Worm (Caenorhabditis elegans) whole organism, early embryonic: ENCODE measurements around the gene gcy-34.

Experiments
- B0310.2 ChIP-seq: sonication (generic microtip); optimal IDR thresholded peaks from 2 replicates; lab custom pipeline; 2016; ENCODE audit warnings: mild to moderate bottlenecking, missing genetic modification characterization, missing compliant biosample characterization
- F13C5.2 ChIP-seq: sonication (generic microtip); optimal IDR thresholded peaks from 2 replicates; lab custom pipeline; 2017; ENCODE audit warnings: mild to moderate bottlenecking, missing genetic modification characterization, inconsistent platforms, missing compliant biosample characterization
- aly-1 ChIP-seq: sonication (generic microtip); optimal IDR thresholded peaks from 2 replicates; lab custom pipeline; 2016; ENCODE audit warnings: missing genetic modification characterization, missing compliant biosample characterization
- ama-1 ChIP-seq: fragments of 150-350 bp; optimal IDR thresholded peaks from 2 replicates; lab custom pipeline; 2014
- ceh-13 ChIP-seq: fragments of 200-800 bp; sonication (Bioruptor generic); optimal IDR thresholded peaks from 2 replicates; lab custom pipeline; 2018; ENCODE audit warnings: mild to moderate bottlenecking, missing genetic modification characterization, missing compliant biosample characterization
- ceh-36 ChIP-seq: sonication (generic microtip); optimal IDR thresholded peaks from 2 replicates; lab custom pipeline; 2016; ENCODE audit warnings: missing genetic modification characterization, inconsistent platforms, missing compliant biosample characterization
- ets-7 ChIP-seq: sonication (generic microtip); optimal IDR thresholded peaks from 2 replicates; lab custom pipeline; 2016; ENCODE audit warnings: missing genotype, missing genetic modification characterization, missing compliant biosample characterization
- flt-1 ChIP-seq: fragments of 200-800 bp; sonication (Bioruptor generic); IDR thresholded peaks from 2 replicates; pipeline ENCODE4 v1.3.6; 2022; ENCODE audit warnings: missing genetic modification characterization, missing compliant biosample characterization
- hmbx-1 ChIP-seq: sonication (generic microtip); optimal IDR thresholded peaks from 2 replicates; lab custom pipeline; 2016; ENCODE audit warnings: mild to moderate bottlenecking, missing genetic modification characterization, missing compliant biosample characterization
- hmg-4 ChIP-seq: fragments of 200-800 bp; sonication (Bioruptor generic); optimal IDR thresholded peaks from 2 replicates; lab custom pipeline; 2018; ENCODE audit warnings: mild to moderate bottlenecking, missing genetic modification characterization, missing compliant biosample characterization
- hnd-1 ChIP-seq: sonication (generic microtip); optimal IDR thresholded peaks from 2 replicates; lab custom pipeline; 2016; ENCODE audit warnings: missing genetic modification characterization, missing compliant biosample characterization
- pes-1 ChIP-seq: fragments of 200-800 bp; sonication (Bioruptor generic); IDR thresholded peaks from 2 replicates; pipeline ENCODE4 v1.3.6; 2022; ENCODE audit warnings: missing genetic modification reagents, missing genetic modification characterization, missing compliant biosample characterization
- scrt-1 ChIP-seq: fragments of 200-800 bp; sonication (Bioruptor generic); IDR thresholded peaks from 2 replicates; pipeline ENCODE4 v1.3.6; 2022; ENCODE audit warnings: missing genetic modification characterization, missing compliant biosample characterization
- sea-1 ChIP-seq: fragments of 200-800 bp; sonication (Bioruptor generic); conservative IDR thresholded peaks from 2 replicates; pipeline ENCODE4 v1.3.6; 2022; ENCODE audit warnings: missing genetic modification characterization, missing compliant biosample characterization
- tbx-11 ChIP-seq: fragments of 200-800 bp; sonication (Bioruptor generic); IDR thresholded peaks from 2 replicates; pipeline ENCODE4 v1.3.6; 2022; ENCODE audit warnings: missing genetic modification characterization, missing compliant biosample characterization
- tbx-37 ChIP-seq: fragments of 200-800 bp; sonication (Bioruptor generic); conservative IDR thresholded peaks from 2 replicates; pipeline ENCODE4 v1.3.6; 2022; ENCODE audit warnings: missing genetic modification reagents, missing genetic modification characterization, missing compliant biosample characterization
- tra-4 ChIP-seq: sonication (generic microtip); optimal IDR thresholded peaks from 2 replicates; lab custom pipeline; 2017; ENCODE audit warnings: missing genetic modification characterization, missing compliant biosample characterization

The gcy-34 gene

DNA sequence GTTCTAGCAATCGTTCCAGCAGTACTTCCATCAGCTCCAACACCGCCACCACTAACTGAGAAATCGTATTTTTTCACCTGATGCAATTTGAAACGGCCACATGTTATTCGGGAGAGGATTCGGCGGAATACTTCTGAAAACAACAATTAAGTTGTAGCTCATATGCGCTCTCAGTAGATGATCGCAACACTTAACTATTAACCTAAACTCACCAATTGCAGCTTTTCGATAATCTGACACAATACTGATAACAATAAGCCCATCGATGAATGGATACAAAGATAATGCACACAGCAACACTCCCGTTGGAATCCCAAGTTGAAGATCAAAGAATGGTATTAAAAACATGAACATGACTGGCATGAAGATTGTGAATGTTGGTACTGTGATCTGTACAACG, 47.7 kb downstream of the gcy-34 start:
- no peak for TF ChIP-seq ets-7 (tag; lab: Kevin White, UChicago)
- no peak for TF ChIP-seq ceh-36
- no peak for TF ChIP-seq hmbx-1
- no peak for TF ChIP-seq B0310.2 (tag; lab: Kevin White, UChicago)
- TF ChIP-seq pes-1 (GFP tag; lab: Robert Waterston, UW): no peak

DNA sequence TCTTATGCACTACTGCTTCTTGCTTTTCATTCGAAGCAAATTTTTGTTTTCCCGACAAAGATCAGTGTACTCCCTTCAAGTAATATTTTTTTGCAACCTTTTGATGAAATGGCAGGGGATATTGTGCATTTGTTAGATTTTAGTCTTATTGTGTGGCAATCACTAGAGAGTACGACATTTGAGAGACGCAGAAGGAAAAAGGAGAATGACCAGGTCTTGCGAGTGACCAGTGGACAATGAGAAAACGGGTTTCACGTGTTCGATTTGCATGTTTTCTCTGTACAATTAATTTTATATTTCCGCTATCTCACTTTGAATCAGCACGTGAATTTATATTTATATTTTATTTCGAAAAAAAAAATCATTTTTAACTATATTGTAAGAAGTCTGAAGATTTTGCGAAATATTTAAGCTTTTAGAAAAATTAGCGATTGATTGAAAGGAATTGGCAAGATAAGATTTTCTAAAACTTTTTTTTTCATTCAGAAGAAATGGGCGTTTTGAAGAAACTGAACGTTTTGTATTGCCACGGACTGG, 49.7 kb downstream of the gcy-34 start, which contains the start of gene C50B6.9:
C50B6.9 (plus strand) TSS at position 487 of the 537 bp plus-strand sequence.
- TF ChIP-seq scrt-1 (GFP tag; lab: Robert Waterston, UW) (no peak), sea-1 (no peak), aly-1 (no peak), flt-1 (GFP tag; lab: Robert Waterston, UW) (no peak), B0310.2 (tag; lab: Kevin White, UChicago) (no peak), pes-1 (GFP tag; lab: Robert Waterston, UW) (no peak), tra-4 (tag; lab: Kevin White, UChicago) (no peak), ceh-13 (GFP tag; lab: Kevin White, UChicago) (no peak), hmbx-1 (no peak), F13C5.2 (tag; lab: Kevin White, UChicago) (no peak), hnd-1 (tag; lab: Kevin White, UChicago) (no peak), tbx-11 (GFP tag; lab: Robert Waterston, UW) (no peak), ceh-36 (no peak), ets-7 (tag; lab: Kevin White, UChicago) (no peak), ama-1 (no peak), hmg-4 (no peak), tbx-37 (GFP tag; lab: Robert Waterston, UW) (no peak)

DNA sequence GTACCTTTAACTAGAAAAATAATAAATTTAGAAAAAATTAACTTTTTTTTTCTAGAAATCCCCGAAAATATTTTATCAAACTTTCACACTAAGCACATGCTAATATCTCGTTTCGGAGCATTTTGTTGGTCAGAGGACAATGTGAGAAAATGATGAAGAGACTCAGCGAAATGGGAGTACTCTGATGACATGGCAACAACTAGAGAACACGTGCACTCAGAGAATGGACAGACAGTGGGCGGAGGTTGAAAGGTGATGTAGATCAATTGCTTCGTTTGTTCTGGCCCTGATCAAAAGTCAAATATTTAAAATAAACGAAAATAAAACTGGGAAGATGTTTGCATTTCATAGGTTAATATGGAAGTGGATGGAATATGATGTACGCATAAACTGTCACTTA, 51.3 kb downstream of the gcy-34 start:
- TF ChIP-seq hmbx-1 (no peak), F13C5.2 (tag; lab: Kevin White, UChicago) (no peak), sea-1 (no peak), tra-4 (tag; lab: Kevin White, UChicago) (no peak), pes-1 (GFP tag; lab: Robert Waterston, UW) (no peak), tbx-37 (GFP tag; lab: Robert Waterston, UW) (no peak), ama-1 (no peak), scrt-1 (GFP tag; lab: Robert Waterston, UW) (no peak), flt-1 (GFP tag; lab: Robert Waterston, UW) (no peak), ets-7 (tag; lab: Kevin White, UChicago) (no peak), ceh-13 (GFP tag; lab: Kevin White, UChicago) (no peak)

DNA sequence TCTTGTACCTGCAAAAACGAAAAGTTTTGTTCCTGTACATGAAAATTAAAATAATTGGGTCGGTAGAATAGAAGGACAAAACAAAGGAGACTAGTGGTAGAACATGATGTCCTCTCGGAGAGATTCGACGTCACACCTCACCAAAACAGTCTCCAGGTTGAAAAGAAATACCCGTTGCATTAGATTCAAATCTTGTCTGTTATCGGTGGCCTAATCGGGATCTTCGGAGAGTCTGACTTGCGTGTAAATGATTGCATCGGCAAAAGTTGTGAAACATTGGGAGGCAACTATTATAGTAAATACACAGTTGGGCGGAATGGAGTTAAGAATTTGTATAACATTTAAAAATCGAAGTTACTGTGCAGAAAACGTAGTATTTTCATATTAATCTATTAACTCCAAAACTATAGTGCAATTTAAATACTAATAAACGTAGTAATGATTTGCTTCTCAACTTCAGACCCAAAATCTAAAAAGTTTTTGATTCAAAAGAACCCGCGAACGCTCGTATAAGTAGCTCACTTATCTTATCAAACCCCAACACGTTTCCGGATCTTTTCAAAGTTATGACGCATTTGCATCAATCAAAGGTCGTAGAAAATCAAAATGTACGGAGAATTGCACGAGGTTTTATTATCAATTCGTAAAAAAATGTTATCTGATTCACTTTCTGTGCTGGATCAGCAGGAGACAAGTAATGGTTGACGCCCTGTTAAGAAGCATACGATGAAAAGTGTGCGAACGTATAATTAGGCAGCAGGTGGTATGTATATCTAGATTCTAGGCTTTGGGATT, 52.1 kb downstream of the gcy-34 start, which contains the start of gene nhr-168:
nhr-168 (minus strand) TSS at position 486 of the 795 bp plus-strand sequence.
- no peak for TF ChIP-seq flt-1 (GFP tag; lab: Robert Waterston, UW)
- TF ChIP-seq sea-1: no peak
